Worm (Caenorhabditis elegans) whole organism, midembryonic: ENCODE results near the gene C25F9.5.
A peak's percentile ranks its signal among the peaks of the same experiment; 100 is the strongest.

Experiments
- T22C8.4 ChIP-seq: fragments of 200-800 bp; sonication (Bioruptor generic); IDR thresholded peaks from 2 replicates; pipeline ENCODE4 v1.3.6; 2022; ENCODE audit warnings: missing genetic modification characterization, missing compliant biosample characterization
- cog-1 ChIP-seq: sonication (generic microtip); optimal IDR thresholded peaks from 2 replicates; lab custom pipeline; 2016; ENCODE audit warnings: missing genetic modification characterization, missing compliant biosample characterization
- flt-1 ChIP-seq: fragments of 200-800 bp; sonication (Bioruptor generic); IDR thresholded peaks from 2 replicates; pipeline ENCODE4 v1.3.6; 2022; ENCODE audit warnings: missing genetic modification characterization, missing compliant biosample characterization
- klf-2 ChIP-seq: fragments of 200-800 bp; sonication (Bioruptor generic); conservative IDR thresholded peaks from 2 replicates; pipeline ENCODE4 v1.3.6; 2022; ENCODE audit warnings: missing genetic modification reagents, missing genetic modification characterization, missing compliant biosample characterization
- med-1 ChIP-seq: sonication (generic microtip); optimal IDR thresholded peaks from 2 replicates; lab custom pipeline; 2017; ENCODE audit warnings: missing genetic modification characterization, mild to moderate bottlenecking, missing compliant biosample characterization, antibody characterized with exemption, missing genetic modification reagents; ENCODE audit not compliant: insufficient read depth
- ref-1 ChIP-seq: fragments of 200-800 bp; sonication (Bioruptor generic); conservative IDR thresholded peaks from 2 replicates; pipeline ENCODE4 v1.3.6; 2022; ENCODE audit warnings: missing genetic modification reagents, missing genetic modification characterization, missing compliant biosample characterization
- tab-1 ChIP-seq: fragments of 200-800 bp; sonication (Bioruptor generic); IDR thresholded peaks from 2 replicates; pipeline ENCODE4 v1.3.6; 2022; ENCODE audit warnings: missing genetic modification characterization, missing compliant biosample characterization
- ztf-23 ChIP-seq: fragments of 200-800 bp; sonication (Bioruptor generic); IDR thresholded peaks from 2 replicates; pipeline ENCODE4 v1.3.6; 2022; ENCODE audit warnings: missing genetic modification reagents, missing genetic modification characterization, missing compliant biosample characterization
- ztf-29 ChIP-seq: fragments of 200-800 bp; sonication (Bioruptor generic); IDR thresholded peaks from 2 replicates; pipeline ENCODE4 v1.3.6; 2022; ENCODE audit warnings: missing genetic modification reagents, missing genetic modification characterization, missing compliant biosample characterization

C25F9.5 gene

DNA sequence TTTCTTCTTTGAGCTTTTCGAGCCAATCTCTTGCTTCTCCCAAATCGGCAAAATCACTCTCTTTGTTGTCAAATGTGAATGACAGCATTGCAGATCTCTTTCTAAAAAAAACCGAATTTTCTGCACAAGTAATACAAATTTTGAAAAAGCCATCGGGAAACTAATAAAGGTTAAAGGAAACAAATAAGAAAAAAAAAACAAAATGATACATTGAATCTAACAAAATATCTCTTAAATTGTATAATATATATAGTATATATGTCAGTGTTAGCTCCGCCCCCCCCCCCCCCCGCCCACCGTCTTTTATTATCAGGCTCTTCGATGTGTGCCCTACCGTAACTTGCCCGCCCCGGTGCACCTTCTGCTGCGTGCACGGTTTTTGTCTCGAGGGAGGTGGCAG lies 22.3 kb upstream of the C25F9.5 start, which contains the start of gene C25F9.11:
Gene C25F9.11 (minus strand): TSS at position 101 of the 400 bp plus-strand sequence.
- no peak for TF ChIP-seq cog-1 (tag; lab: Kevin White, UChicago)
- no peak for TF ChIP-seq flt-1 (GFP tag; lab: Robert Waterston, UW)
- no peak for TF ChIP-seq ref-1 (GFP tag; lab: Robert Waterston, UW)
- no peak for TF ChIP-seq ztf-23 (GFP tag; lab: Robert Waterston, UW)
- TF ChIP-seq klf-2 (GFP tag; lab: Robert Waterston, UW) = no peak
- no peak for TF ChIP-seq T22C8.4 (GFP tag; lab: Robert Waterston, UW)
- no peak for TF ChIP-seq ztf-29 (GFP tag; lab: Robert Waterston, UW)
- TF ChIP-seq tab-1 (GFP tag; lab: Robert Waterston, UW) = no peak
- no peak for TF ChIP-seq med-1 (GFP tag; lab: Kevin White, UChicago)

DNA sequence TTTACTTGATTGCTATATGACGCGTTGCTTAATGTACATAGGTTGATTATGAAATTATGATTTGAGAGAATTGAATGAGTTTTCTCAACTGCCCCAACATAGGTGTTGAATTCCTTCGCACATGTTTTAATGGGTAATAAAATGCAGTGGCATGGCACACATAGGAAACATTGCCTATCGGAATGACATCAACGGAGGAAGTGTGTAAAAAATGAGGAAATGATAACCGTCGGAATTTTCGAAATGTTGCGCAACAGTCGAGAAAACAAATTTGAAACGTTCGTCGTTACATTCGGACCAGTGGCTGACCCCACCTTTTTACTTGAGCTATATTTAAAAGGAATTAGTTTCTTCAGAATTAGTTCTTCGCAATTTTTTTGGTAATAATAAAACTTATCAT lies 21.4 kb upstream of the C25F9.5 start:
- TF ChIP-seq med-1 (GFP tag; lab: Kevin White, UChicago) = no peak

DNA sequence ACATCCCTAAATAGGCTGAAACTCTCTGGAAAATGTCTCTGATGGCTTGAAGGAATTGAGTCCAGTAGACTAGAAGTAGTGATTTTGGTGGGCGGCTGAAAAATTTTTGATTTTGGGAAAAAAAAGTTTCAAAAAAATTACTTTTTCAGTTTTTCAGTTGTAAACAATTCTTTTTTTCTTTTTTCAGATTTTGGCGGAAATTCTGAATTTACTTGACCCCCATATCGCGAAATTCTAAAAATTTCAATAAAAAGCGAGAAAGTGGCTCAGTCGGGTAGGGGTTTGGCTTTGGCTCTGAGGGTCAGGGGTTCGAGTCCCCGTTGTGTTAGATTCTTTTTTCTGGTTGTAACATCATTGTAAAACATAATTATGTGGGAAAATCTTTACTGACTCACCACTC lies 20.4 kb upstream of the C25F9.5 start, which contains the start of gene srw-85:
Gene srw-85 (minus strand): TSS at position 101 of the 400 bp plus-strand sequence.
- no peak for TF ChIP-seq tab-1 (GFP tag; lab: Robert Waterston, UW)
- no peak for TF ChIP-seq ztf-23 (GFP tag; lab: Robert Waterston, UW)
- no peak for TF ChIP-seq T22C8.4 (GFP tag; lab: Robert Waterston, UW)
- no peak for TF ChIP-seq cog-1 (tag; lab: Kevin White, UChicago)
- TF ChIP-seq ref-1 (GFP tag; lab: Robert Waterston, UW) = no peak
- no peak for TF ChIP-seq med-1 (GFP tag; lab: Kevin White, UChicago)
- no peak for TF ChIP-seq klf-2 (GFP tag; lab: Robert Waterston, UW)
- no peak for TF ChIP-seq flt-1 (GFP tag; lab: Robert Waterston, UW)
- TF ChIP-seq ztf-29 (GFP tag; lab: Robert Waterston, UW) = no peak

DNA sequence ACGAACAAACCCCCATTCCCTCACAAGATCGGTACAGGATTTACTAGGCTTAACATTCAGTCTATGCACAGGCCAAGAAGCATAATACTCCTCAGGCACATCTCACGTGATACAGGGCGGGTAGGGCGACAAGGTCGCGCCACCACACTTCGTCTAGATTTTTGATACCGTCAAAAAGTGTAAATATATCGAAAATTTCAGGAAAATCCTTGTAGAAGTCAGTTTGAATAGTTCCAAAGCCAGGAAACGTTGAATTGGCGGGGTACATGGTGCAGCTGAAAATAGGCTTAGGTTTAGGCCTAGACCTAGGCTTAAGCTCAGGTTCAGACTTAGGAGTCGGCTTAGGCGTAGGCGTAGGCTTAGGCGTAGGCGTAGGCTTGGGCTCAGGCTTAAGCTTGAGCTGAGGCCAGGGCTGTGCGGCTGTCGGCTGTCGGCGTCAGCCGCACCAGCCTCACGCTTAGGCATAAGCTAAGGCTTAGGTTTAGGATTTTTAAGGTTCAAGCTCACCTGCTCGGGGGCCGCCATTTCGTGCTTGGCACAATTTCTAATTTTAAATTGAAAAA lies 19.8 kb upstream of the C25F9.5 start:
- no peak for TF ChIP-seq med-1 (GFP tag; lab: Kevin White, UChicago)
- no peak for TF ChIP-seq ref-1 (GFP tag; lab: Robert Waterston, UW)
- TF ChIP-seq T22C8.4 (GFP tag; lab: Robert Waterston, UW) = no peak
- TF ChIP-seq cog-1 (tag; lab: Kevin White, UChicago) = no peak
- TF ChIP-seq flt-1 (GFP tag; lab: Robert Waterston, UW) = no peak; the same call in 1 of the 2 replicates
- TF ChIP-seq tab-1 (GFP tag; lab: Robert Waterston, UW) = peak; percentile 70; the same call in 1 of the 2 replicates
- TF ChIP-seq ztf-29 (GFP tag; lab: Robert Waterston, UW) = peak; percentile 53; the same call in 1 of the 2 replicates
- no peak for TF ChIP-seq klf-2 (GFP tag; lab: Robert Waterston, UW)
- TF ChIP-seq ztf-23 (GFP tag; lab: Robert Waterston, UW) = no peak

DNA sequence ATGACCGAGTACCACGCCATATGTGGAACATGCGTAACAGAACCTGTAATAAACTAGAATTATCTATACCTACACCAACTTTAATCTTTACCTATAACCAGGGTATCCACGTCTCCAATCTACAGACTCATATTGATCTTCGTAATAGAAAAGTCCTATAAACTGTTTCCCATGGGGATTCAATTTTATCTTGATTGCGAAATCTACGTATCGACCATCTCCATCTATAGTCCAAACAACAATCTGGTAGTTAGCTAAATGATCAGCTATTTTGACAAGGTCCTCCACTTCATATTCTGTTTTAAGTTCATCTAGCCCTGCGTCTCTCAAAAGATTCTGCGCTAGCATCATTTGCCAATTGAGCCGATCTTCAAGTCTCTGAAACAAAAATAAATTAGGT lies 18.9 kb upstream of the C25F9.5 start:
- no peak for TF ChIP-seq ref-1 (GFP tag; lab: Robert Waterston, UW)

DNA sequence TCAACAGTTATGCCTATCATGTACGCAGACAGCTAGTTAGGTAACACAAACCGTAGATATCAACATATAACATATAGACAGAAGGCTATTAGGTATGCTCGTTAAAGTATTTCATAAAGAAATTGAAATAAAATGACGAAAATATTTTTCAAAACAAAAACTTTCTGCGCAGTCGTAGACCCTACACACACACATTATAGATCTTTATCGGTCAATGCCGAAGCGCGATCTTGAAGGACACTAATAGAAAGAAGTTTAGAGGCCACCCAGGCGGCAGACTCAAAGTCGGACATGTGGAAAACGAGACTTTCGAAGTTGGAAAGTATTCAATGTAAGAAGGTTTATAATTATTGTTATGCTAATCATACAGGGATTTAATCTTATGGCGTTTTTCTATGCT lies 18.3 kb upstream of the C25F9.5 start:
- no peak for TF ChIP-seq med-1 (GFP tag; lab: Kevin White, UChicago)
- TF ChIP-seq cog-1 (tag; lab: Kevin White, UChicago) = no peak
- no peak for TF ChIP-seq flt-1 (GFP tag; lab: Robert Waterston, UW)

DNA sequence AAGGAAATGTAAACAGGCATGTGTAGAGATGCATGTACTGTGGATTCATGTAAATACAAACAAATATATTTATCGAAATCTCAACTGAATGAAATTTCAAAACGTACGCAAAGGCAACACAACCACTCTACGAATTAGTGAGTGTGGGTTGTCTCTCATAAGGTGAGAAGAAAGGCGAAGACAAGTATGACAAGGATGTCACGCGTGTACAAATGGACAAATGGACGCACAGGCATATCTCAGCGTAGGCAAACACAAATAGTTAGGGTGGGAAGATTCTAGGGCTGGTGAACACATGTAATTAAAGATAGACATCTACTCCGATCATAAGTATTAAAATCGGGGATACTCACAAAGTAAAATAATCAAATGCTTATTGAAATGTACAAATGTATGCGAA lies 17.4 kb upstream of the C25F9.5 start:
- TF ChIP-seq tab-1 (GFP tag; lab: Robert Waterston, UW) (no peak), med-1 (GFP tag; lab: Kevin White, UChicago) (no peak), flt-1 (GFP tag; lab: Robert Waterston, UW) (no peak), cog-1 (tag; lab: Kevin White, UChicago) (no peak), ref-1 (GFP tag; lab: Robert Waterston, UW) (no peak)

DNA sequence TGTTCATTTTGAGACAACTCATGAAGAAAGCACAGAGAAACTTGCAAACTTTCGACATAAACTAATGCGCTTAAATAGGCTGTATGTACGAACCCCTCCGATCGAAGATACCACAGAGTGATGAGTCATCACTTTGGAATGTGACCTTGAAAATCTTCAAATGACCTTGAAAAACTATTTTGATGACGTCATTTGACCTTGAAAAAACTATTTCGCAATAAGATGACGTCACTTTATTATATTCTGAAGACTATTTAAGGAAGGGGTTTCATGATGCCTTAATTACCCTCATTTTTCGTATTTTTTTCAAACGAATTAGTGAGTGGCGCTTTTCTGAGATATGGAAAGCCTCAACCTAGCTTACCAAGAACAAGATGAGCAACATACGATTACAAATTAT lies 10.5 kb upstream of the C25F9.5 start, which contains the start of gene C25F9.2:
Gene C25F9.2 (plus strand): TSS at position 341 of the 400 bp plus-strand sequence.
- TF ChIP-seq ztf-23 (GFP tag; lab: Robert Waterston, UW) (no peak), tab-1 (GFP tag; lab: Robert Waterston, UW) (no peak), ref-1 (GFP tag; lab: Robert Waterston, UW) (no peak), med-1 (GFP tag; lab: Kevin White, UChicago) (no peak), T22C8.4 (GFP tag; lab: Robert Waterston, UW) (no peak), ztf-29 (GFP tag; lab: Robert Waterston, UW) (no peak), flt-1 (GFP tag; lab: Robert Waterston, UW) (no peak), cog-1 (tag; lab: Kevin White, UChicago) (no peak), klf-2 (GFP tag; lab: Robert Waterston, UW) (no peak)

DNA sequence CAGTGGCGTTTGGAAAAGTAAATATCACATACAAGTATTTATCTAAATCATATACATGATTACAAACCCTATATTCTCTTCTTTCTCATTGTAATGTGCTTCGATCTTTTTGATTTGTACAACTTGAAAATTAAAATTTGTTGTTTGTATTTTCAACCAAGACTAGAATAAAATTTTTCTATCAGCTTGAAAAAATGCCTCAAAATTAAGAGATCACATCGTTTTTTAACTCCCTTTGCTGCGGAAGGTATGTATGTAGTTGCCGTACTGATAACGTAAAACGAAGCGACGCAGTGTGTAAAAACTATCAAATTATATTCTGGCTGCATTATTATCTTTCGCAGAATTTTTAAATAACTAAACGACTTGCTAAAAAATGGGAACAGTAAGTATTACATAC lies 7.2 kb upstream of the C25F9.5 start, which contains the start of gene C25F9.15:
Gene C25F9.15 (plus strand): TSS at position 301 of the 400 bp plus-strand sequence.
- TF ChIP-seq tab-1 (GFP tag; lab: Robert Waterston, UW) = no peak
- TF ChIP-seq cog-1 (tag; lab: Kevin White, UChicago) = no peak
- TF ChIP-seq ztf-29 (GFP tag; lab: Robert Waterston, UW) = no peak
- no peak for TF ChIP-seq ref-1 (GFP tag; lab: Robert Waterston, UW)
- no peak for TF ChIP-seq flt-1 (GFP tag; lab: Robert Waterston, UW)
- TF ChIP-seq ztf-23 (GFP tag; lab: Robert Waterston, UW) = no peak
- no peak for TF ChIP-seq med-1 (GFP tag; lab: Kevin White, UChicago)

DNA sequence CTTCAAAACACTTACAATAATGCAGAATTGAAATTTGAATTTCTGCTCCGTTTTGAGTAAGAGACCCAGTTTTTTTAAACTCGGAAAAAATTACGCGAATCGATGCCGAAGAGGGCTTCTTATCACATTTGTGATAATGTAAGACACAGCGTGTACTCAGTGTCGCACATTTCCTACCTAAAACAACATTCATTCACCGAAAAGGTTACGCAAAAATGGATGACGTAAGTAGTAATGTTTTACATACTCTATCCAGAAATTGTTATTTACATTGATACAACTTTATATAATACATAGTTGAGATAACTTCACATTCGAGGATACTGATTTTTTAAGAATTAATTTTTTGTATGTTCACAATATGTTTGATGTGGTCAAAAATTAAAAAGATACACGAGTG lies 5.8 kb upstream of the C25F9.5 start, which contains the start of the genes C25F9.4 and C25F9.9:
Gene C25F9.4 (minus strand): TSS at position 101 of the 400 bp plus-strand sequence.
Gene C25F9.9 (plus strand): TSS at position 137 of the 400 bp plus-strand sequence.
- TF ChIP-seq flt-1 (GFP tag; lab: Robert Waterston, UW) = no peak
- TF ChIP-seq ztf-23 (GFP tag; lab: Robert Waterston, UW) = no peak
- no peak for TF ChIP-seq cog-1 (tag; lab: Kevin White, UChicago)
- TF ChIP-seq ztf-29 (GFP tag; lab: Robert Waterston, UW) = no peak
